Fruit fly (Drosophila melanogaster) whole organism, embryonic: ENCODE data around the gene holn1.

ENCODE experiments used
- B-H1 ChIP-seq: fragments of 200-800 bp; sonication (Bioruptor generic); IDR thresholded peaks from 3 replicates; pipeline ENCODE4 v1.3.6; 2022; ENCODE audit warnings: missing biosample characterization, missing genetic modification characterization
- CG1024 ChIP-seq: fragments of 200-800 bp; sonication (Bioruptor generic); IDR thresholded peaks from 2 replicates; pipeline ENCODE4 v1.3.6; 2022; ENCODE audit warnings: missing biosample characterization, missing genetic modification characterization
- CG13287 ChIP-seq: fragments of 200-800 bp; sonication (Bioruptor generic); IDR thresholded peaks from 2 replicates; pipeline ENCODE4 v1.3.6; 2022; ENCODE audit warnings: missing biosample characterization, missing genetic modification characterization; ENCODE audit not compliant: partially characterized antibody
- CG13296 ChIP-seq: fragments of 200-800 bp; sonication (Bioruptor generic); optimal IDR thresholded peaks from 3 replicates; lab custom pipeline; 2018; ENCODE audit warnings: missing biosample characterization, mild to moderate bottlenecking, missing genetic modification characterization
- CG14965 ChIP-seq: fragments of 200-800 bp; sonication (Bioruptor generic); optimal IDR thresholded peaks from 2 replicates; lab custom pipeline; 2016; ENCODE audit warnings: missing biosample characterization, missing genetic modification characterization, borderline replicate concordance
- CG15696 ChIP-seq: fragments of 200-800 bp; sonication (Bioruptor generic); optimal IDR thresholded peaks from 2 replicates; lab custom pipeline; 2019; ENCODE audit warnings: missing biosample characterization, mild to moderate bottlenecking, missing genetic modification characterization, moderate library complexity
- CG18011 ChIP-seq: fragments of 200-800 bp; sonication (Bioruptor generic); optimal IDR thresholded peaks from 2 replicates; lab custom pipeline; 2017; ENCODE audit warnings: missing biosample characterization, missing genetic modification characterization, mild to moderate bottlenecking, moderate library complexity, missing genotype
- CG18262 ChIP-seq: fragments of 200-800 bp; optimal IDR thresholded peaks from 3 replicates; lab custom pipeline; 2019; ENCODE audit warnings: missing biosample characterization, mild to moderate bottlenecking, missing genetic modification characterization, moderate library complexity
- CG18476 ChIP-seq: fragments of 200-800 bp; sonication (Bioruptor generic); optimal IDR thresholded peaks from 2 replicates; lab custom pipeline; 2016; ENCODE audit warnings: missing biosample characterization, mild to moderate bottlenecking, missing genetic modification characterization
- CG2116 ChIP-seq: fragments of 200-800 bp; sonication (Bioruptor generic); optimal IDR thresholded peaks from 3 replicates; lab custom pipeline; 2018; ENCODE audit warnings: missing biosample characterization, mild to moderate bottlenecking, missing genetic modification characterization
- CG2678 ChIP-seq: fragments of 200-800 bp; sonication (Bioruptor generic); optimal IDR thresholded peaks from 3 replicates; lab custom pipeline; 2019; ENCODE audit warnings: missing biosample characterization, mild to moderate bottlenecking, missing genetic modification characterization, moderate library complexity
- CG6854 ChIP-seq: fragments of 200-800 bp; sonication (Bioruptor generic); optimal IDR thresholded peaks from 3 replicates; lab custom pipeline; 2017; ENCODE audit warnings: missing biosample characterization, mild to moderate bottlenecking, missing genetic modification characterization
- CG7786 ChIP-seq: fragments of 200-800 bp; sonication (Bioruptor generic); optimal IDR thresholded peaks from 2 replicates; lab custom pipeline; 2016; ENCODE audit warnings: missing biosample characterization, missing genetic modification characterization
- CG7963 ChIP-seq: fragments of 200-800 bp; sonication (Bioruptor generic); IDR thresholded peaks from 3 replicates; pipeline ENCODE4 v1.3.6; 2022; ENCODE audit warnings: missing biosample characterization, missing genetic modification characterization; ENCODE audit not compliant: partially characterized antibody
- CG8281 ChIP-seq: fragments of 200-800 bp; sonication (Bioruptor generic); optimal IDR thresholded peaks from 2 replicates; lab custom pipeline; 2018; ENCODE audit warnings: missing biosample characterization, mild to moderate bottlenecking, missing genetic modification characterization, moderate library complexity
- CG8388 ChIP-seq: fragments of 200-800 bp; sonication (Bioruptor generic); optimal IDR thresholded peaks from 2 replicates; lab custom pipeline; 2019; ENCODE audit warnings: missing biosample characterization, mild to moderate bottlenecking, missing genetic modification characterization, moderate library complexity
- Dfd ChIP-seq, 2 experiments: fragments of >200 bp; optimal IDR thresholded peaks; 2 replicates each; lab custom pipeline; 2017; ENCODE audit warnings: missing biosample characterization in 2 of 2, missing genetic modification characterization in 2 of 2
- Dll ChIP-seq: fragments of 200-800 bp; sonication (Bioruptor generic); IDR thresholded peaks from 4 replicates; pipeline ENCODE4 v1.3.6; 2022; ENCODE audit warnings: missing biosample characterization, missing genetic modification characterization; ENCODE audit not compliant: partially characterized antibody
- Dref ChIP-seq: fragments of 200-800 bp; sonication (Bioruptor generic); IDR thresholded peaks from 2 replicates; pipeline ENCODE4 v1.3.6; 2022; ENCODE audit warnings: missing biosample characterization, missing genetic modification characterization
- E2f2 ChIP-seq: fragments of 200-800 bp; sonication (Bioruptor generic); IDR thresholded peaks from 2 replicates; pipeline ENCODE4 v1.3.6; 2022; ENCODE audit warnings: missing biosample characterization, missing genetic modification characterization
- Elba2 ChIP-seq: fragments of 200-800 bp; sonication (Bioruptor generic); optimal IDR thresholded peaks from 3 replicates; lab custom pipeline; 2016; ENCODE audit warnings: missing biosample characterization, missing genetic modification characterization
- Ets97D ChIP-seq: fragments of 200-800 bp; sonication (Bioruptor generic); optimal IDR thresholded peaks from 3 replicates; lab custom pipeline; 2016; ENCODE audit warnings: missing biosample characterization, missing genetic modification characterization
- HLH4C ChIP-seq: fragments of 200-800 bp; sonication (Bioruptor generic); IDR thresholded peaks from 3 replicates; pipeline ENCODE4 v1.3.6; 2022; ENCODE audit warnings: missing biosample characterization, missing genetic modification characterization; ENCODE audit not compliant: partially characterized antibody
- Hmr ChIP-seq: fragments of 200-800 bp; sonication (Bioruptor generic); optimal IDR thresholded peaks from 3 replicates; lab custom pipeline; 2017; ENCODE audit warnings: mild to moderate bottlenecking, missing biosample characterization, missing genetic modification reagents, missing genetic modification characterization
- MBD-R2 ChIP-seq: fragments of 200-800 bp; sonication (Bioruptor generic); IDR thresholded peaks from 2 replicates; pipeline ENCODE4 v1.3.6; 2022; ENCODE audit warnings: missing biosample characterization, missing genetic modification characterization
- MESR4 ChIP-seq: fragments of 200-800 bp; sonication (Bioruptor generic); optimal IDR thresholded peaks from 2 replicates; lab custom pipeline; 2018; ENCODE audit warnings: missing biosample characterization, mild to moderate bottlenecking, missing genetic modification characterization, moderate library complexity
- NFAT ChIP-seq: fragments of 200-800 bp; sonication (Bioruptor generic); IDR thresholded peaks from 2 replicates; pipeline ENCODE4 v1.3.6; 2022; ENCODE audit warnings: missing biosample characterization, missing genetic modification characterization
- Sox100B ChIP-seq: fragments of 200-800 bp; sonication (Bioruptor generic); optimal IDR thresholded peaks from 3 replicates; lab custom pipeline; 2018; ENCODE audit warnings: missing biosample characterization, mild to moderate bottlenecking, missing genetic modification characterization
- Usf ChIP-seq: fragments of 200-800 bp; sonication (Bioruptor generic); optimal IDR thresholded peaks from 2 replicates; lab custom pipeline; 2017; ENCODE audit warnings: missing genotype, missing biosample characterization, missing genetic modification characterization
- abd-A ChIP-seq: fragments of 200-800 bp; sonication (Bioruptor generic); optimal IDR thresholded peaks from 3 replicates; lab custom pipeline; 2019; ENCODE audit warnings: missing biosample characterization, mild to moderate bottlenecking, missing genetic modification characterization, moderate library complexity
- crp ChIP-seq, 2 experiments: fragments of 200-800 bp; sonication (Bioruptor generic); optimal IDR thresholded peaks; 2 replicates in 1 of 2; 3 replicates in 1 of 2; lab custom pipeline; 2017; ENCODE audit warnings: missing biosample characterization in 2 of 2, missing genetic modification characterization in 2 of 2, mild to moderate bottlenecking in 1 of 2, moderate library complexity in 1 of 2
- dan ChIP-seq: fragments of 200-800 bp; sonication (Bioruptor generic); IDR thresholded peaks from 2 replicates; pipeline ENCODE4 v1.3.6; 2022; ENCODE audit warnings: missing biosample characterization, missing genetic modification characterization
- dpn ChIP-seq, 2 experiments: fragments of 200-800 bp; sonication (Bioruptor generic); optimal IDR thresholded peaks; 3 replicates each; lab custom pipeline; 2016; ENCODE audit warnings: missing biosample characterization in 2 of 2, missing genetic modification characterization in 2 of 2
- esg ChIP-seq: fragments of 200-800 bp; sonication (Bioruptor generic); conservative IDR thresholded peaks from 2 replicates; pipeline ENCODE4 v1.3.6; 2022; ENCODE audit warnings: missing biosample characterization, missing genetic modification characterization
- gro ChIP-seq: fragments of 200-800 bp; sonication (Bioruptor generic); optimal IDR thresholded peaks from 2 replicates; lab custom pipeline; 2016; ENCODE audit warnings: missing biosample characterization, missing genetic modification characterization
- insv ChIP-seq, 2 experiments: fragments of 200-800 bp; sonication (Bioruptor generic); optimal IDR thresholded peaks; 3 replicates each; lab custom pipeline; 2016 to 2018; ENCODE audit warnings: missing biosample characterization in 2 of 2, missing genetic modification characterization in 2 of 2
- kay ChIP-seq: fragments of 200-800 bp; sonication (Bioruptor generic); optimal IDR thresholded peaks from 2 replicates; lab custom pipeline; 2016; ENCODE audit warnings: missing biosample characterization, missing genetic modification characterization
- lola ChIP-seq, 3 experiments: fragments of >200 bp in 2 of 3; fragments of 200-800 bp in 1 of 3; sonication (Bioruptor generic) in 1 of 3; optimal IDR thresholded peaks; 2 replicates each; lab custom pipeline; 2017 to 2019; ENCODE audit warnings: missing biosample characterization in 3 of 3, missing genetic modification characterization in 3 of 3, mild to moderate bottlenecking in 1 of 3, moderate library complexity in 1 of 3
- mirr ChIP-seq: fragments of 200-800 bp; sonication (Bioruptor generic); optimal IDR thresholded peaks from 3 replicates; lab custom pipeline; 2018; ENCODE audit warnings: missing biosample characterization, mild to moderate bottlenecking, missing genetic modification characterization
- nerfin-1 ChIP-seq: fragments of 200-800 bp; sonication (Bioruptor generic); optimal IDR thresholded peaks from 3 replicates; lab custom pipeline; 2019; ENCODE audit warnings: missing biosample characterization, mild to moderate bottlenecking, missing genetic modification characterization, moderate library complexity
- pfk ChIP-seq: fragments of 200-800 bp; sonication (Bioruptor generic); optimal IDR thresholded peaks from 2 replicates; lab custom pipeline; 2018; ENCODE audit warnings: missing biosample characterization, mild to moderate bottlenecking, missing genetic modification characterization, moderate library complexity
- phol ChIP-seq: fragments of 200-800 bp; sonication (Bioruptor generic); optimal IDR thresholded peaks from 3 replicates; lab custom pipeline; 2018; ENCODE audit warnings: missing biosample characterization, mild to moderate bottlenecking, missing genetic modification characterization, moderate library complexity
- pzg ChIP-seq: fragments of 200-800 bp; sonication (Bioruptor generic); optimal IDR thresholded peaks from 3 replicates; lab custom pipeline; 2018; ENCODE audit warnings: missing biosample characterization, mild to moderate bottlenecking, missing genetic modification characterization, moderate library complexity
- scrt ChIP-seq: fragments of 200-800 bp; sonication (Bioruptor generic); optimal IDR thresholded peaks from 2 replicates; lab custom pipeline; 2018; ENCODE audit warnings: missing biosample characterization, mild to moderate bottlenecking, missing genetic modification characterization, moderate library complexity
- sim ChIP-seq: fragments of 200-800 bp; sonication (Bioruptor generic); IDR thresholded peaks from 2 replicates; pipeline ENCODE4 v1.3.6; 2022; ENCODE audit warnings: missing biosample characterization, missing genetic modification characterization
- tll ChIP-seq, 2 experiments: fragments of 200-800 bp in 1 of 2; fragments of >200 bp in 1 of 2; sonication (Bioruptor generic) in 1 of 2; optimal IDR thresholded peaks; 2 replicates each; lab custom pipeline; 2017 to 2019; ENCODE audit warnings: missing biosample characterization in 2 of 2, missing genetic modification characterization in 2 of 2, mild to moderate bottlenecking in 1 of 2, moderate library complexity in 1 of 2
- toy ChIP-seq: fragments of 200-800 bp; sonication (Bioruptor generic); IDR thresholded peaks from 2 replicates; pipeline ENCODE4 v1.3.6; 2022; ENCODE audit warnings: missing biosample characterization, missing genetic modification characterization
- vvl ChIP-seq: fragments of 200-800 bp; sonication (Bioruptor generic); IDR thresholded peaks from 2 replicates; pipeline ENCODE4 v1.3.6; 2022; ENCODE audit warnings: missing biosample characterization, missing genetic modification characterization
- z ChIP-seq: fragments of 200-800 bp; sonication (Bioruptor generic); IDR thresholded peaks from 3 replicates; pipeline ENCODE4 v1.3.6; 2022; ENCODE audit warnings: missing biosample characterization, missing genetic modification characterization

Gene holn1

dm6 chr2L:10435606-10436160 is at the start of gene holn1, which contains the start of gene TBC1D16:
holn1 (plus strand) TSS chr2L:10435995.
TBC1D16 (minus strand) TSS chr2L:10435656.
- TF ChIP-seq B-H1 (GFP tag; lab: Robert Waterston, UW), result no peak
- no peak for TF ChIP-seq esg (GFP tag; lab: Robert Waterston, UW)
- no peak for TF ChIP-seq CG7963
- peak; percentile 75 for TF ChIP-seq Dll (GFP tag; lab: Robert Waterston, UW)
- peak; percentile 90 for TF ChIP-seq pfk (GFP tag; lab: Kevin White, UChicago)
- peak; percentile 5 for TF ChIP-seq phol (tag; lab: Kevin White, UChicago)
- peak; percentile 3 for TF ChIP-seq nerfin-1 (tag; lab: Kevin White, UChicago)
- peak in 1 of 2 experiments; percentile 20 for TF ChIP-seq crp (GFP tag; optimal IDR thresholded peaks at IDR 0.05; lab: Kevin White, UChicago)
- no peak for TF ChIP-seq CG7786 (GFP tag; lab: Kevin White, UChicago)
- TF ChIP-seq NFAT (GFP tag; lab: Robert Waterston, UW), result no peak
- TF ChIP-seq mirr (GFP tag; lab: Kevin White, UChicago), result no peak
- TF ChIP-seq Dfd (GFP tag; optimal IDR thresholded peaks at IDR 0.05; lab: Kevin White, UChicago), result no peak
- peak; percentile 29 for TF ChIP-seq CG18262 (tag; lab: Kevin White, UChicago)
- TF ChIP-seq dan, result no peak
- no peak for TF ChIP-seq gro (GFP tag; lab: Kevin White, UChicago)
- peak; percentile 3 for TF ChIP-seq CG8281 (tag; lab: Kevin White, UChicago)
- TF ChIP-seq pzg, result peak; percentile 13
- TF ChIP-seq CG14965 (GFP tag; lab: Kevin White, UChicago), result no peak
- TF ChIP-seq MESR4 (GFP tag; lab: Kevin White, UChicago), result no peak
- no peak for TF ChIP-seq CG8388 (GFP tag; lab: Kevin White, UChicago)
- TF ChIP-seq CG2678 (tag; lab: Kevin White, UChicago), result no peak
- peak; percentile 54 for TF ChIP-seq Dref (GFP tag; lab: Robert Waterston, UW)
- TF ChIP-seq HLH4C (GFP tag; lab: Robert Waterston, UW), result peak; percentile 52; the same call in 2 of the 3 replicates
- TF ChIP-seq scrt (GFP tag; lab: Kevin White, UChicago), result no peak
- peak; percentile 50 for TF ChIP-seq MBD-R2 (GFP tag; lab: Robert Waterston, UW)
- peak; percentile 41 for TF ChIP-seq CG13296 (GFP tag; lab: Kevin White, UChicago)
- no peak for TF ChIP-seq CG1024 (GFP tag; lab: Robert Waterston, UW)
- TF ChIP-seq Elba2 (GFP tag; lab: Kevin White, UChicago), result no peak
- no peak for TF ChIP-seq kay
- TF ChIP-seq dpn (GFP tag; optimal IDR thresholded peaks at IDR 0.05; lab: Kevin White, UChicago), result no peak
- TF ChIP-seq CG6854 (GFP tag; lab: Kevin White, UChicago), result no peak
- TF ChIP-seq CG15696 (tag; lab: Kevin White, UChicago), result peak; percentile 29
- no peak for TF ChIP-seq CG18476 (GFP tag; lab: Kevin White, UChicago)
- peak; percentile 31 for TF ChIP-seq Sox100B (GFP tag; lab: Kevin White, UChicago)
- TF ChIP-seq insv (GFP tag; optimal IDR thresholded peaks at IDR 0.05; lab: Kevin White, UChicago), result no peak
- TF ChIP-seq Ets97D, result no peak
- TF ChIP-seq abd-A, result no peak
- TF ChIP-seq tll (GFP tag; optimal IDR thresholded peaks at IDR 0.05; lab: Kevin White, UChicago), result no peak
- no peak for TF ChIP-seq vvl
- peak; percentile 21 for TF ChIP-seq CG2116 (GFP tag; lab: Kevin White, UChicago)
- no peak for TF ChIP-seq z
- TF ChIP-seq Hmr (GFP tag; lab: Kevin White, UChicago), result no peak
- TF ChIP-seq E2f2 (GFP tag; lab: Robert Waterston, UW), result 0 out of 2 replicates have a peak, but pooled peaks have one; percentile 18
- TF ChIP-seq toy (GFP tag; lab: Robert Waterston, UW), result no peak
- no peak for TF ChIP-seq sim (GFP tag; lab: Robert Waterston, UW)
- peak; percentile 78 for TF ChIP-seq CG13287 (GFP tag; lab: Robert Waterston, UW)
- TF ChIP-seq lola (GFP tag; optimal IDR thresholded peaks at IDR 0.05; lab: Kevin White, UChicago), result no peak
- TF ChIP-seq Usf (GFP tag; lab: Kevin White, UChicago), result no peak
- no peak for TF ChIP-seq CG18011
